Worm (Caenorhabditis elegans): Measurements from ENCODE around the gene F39C12.1.

DNA sequence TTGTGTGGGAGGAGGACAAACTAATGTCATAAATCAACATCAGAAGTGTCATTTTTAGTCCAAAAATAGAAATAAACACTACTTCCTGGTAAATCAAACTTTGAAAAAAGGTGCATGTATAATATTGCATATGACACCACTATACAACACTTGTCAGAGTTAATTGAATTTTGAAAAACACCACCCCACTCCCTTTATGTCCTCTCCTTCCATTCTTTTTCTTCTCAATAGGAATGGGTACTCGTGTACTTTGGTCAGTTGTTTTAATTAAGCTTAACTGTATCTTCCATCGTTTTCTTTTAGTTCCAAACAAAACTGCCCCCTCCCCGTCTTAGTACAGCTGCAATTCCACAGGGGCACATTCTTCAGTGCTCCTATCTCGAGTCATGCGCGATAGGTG is 65.5 kb downstream of the F39C12.1 start:
- no peak for TF ChIP-seq him-1 (tag; optimal IDR thresholded peaks at IDR 0.05)
- no peak for TF ChIP-seq dao-5 (tag; optimal IDR thresholded peaks at IDR 0.05)
